Fruit fly (Drosophila melanogaster) whole organism, wandering third instar larva: Measurements from ENCODE around the gene meigo.

Experiments
- N ChIP-seq: fragments of >200 bp; optimal IDR thresholded peaks from 2 replicates; lab custom pipeline; 2018; ENCODE audit warnings: missing biosample characterization, missing external identifiers, missing genetic modification characterization
- br ChIP-seq: fragments of 200-800 bp; sonication (Bioruptor generic); optimal IDR thresholded peaks from 2 replicates; lab custom pipeline; 2016; ENCODE audit warnings: missing biosample characterization, missing genetic modification characterization
- dsf ChIP-seq: sonication (Bioruptor generic); optimal IDR thresholded peaks from 2 replicates; lab custom pipeline; 2016; ENCODE audit warnings: missing biosample characterization, missing genetic modification characterization, borderline replicate concordance
- fru ChIP-seq: fragments of 200-800 bp; sonication (Bioruptor generic); optimal IDR thresholded peaks from 3 replicates; lab custom pipeline; 2016; ENCODE audit warnings: missing biosample characterization, mild to moderate bottlenecking, missing genetic modification characterization
- h ChIP-seq: fragments of 200-800 bp; sonication (Bioruptor generic); optimal IDR thresholded peaks from 3 replicates; lab custom pipeline; 2016; ENCODE audit warnings: missing biosample characterization, mild to moderate bottlenecking, missing genetic modification characterization
- jim ChIP-seq: fragments of 175-275, 200-325 bp; sonication (Bioruptor generic); optimal IDR thresholded peaks from 2 replicates; lab custom pipeline; 2016; ENCODE audit warnings: missing biosample characterization, mild to moderate bottlenecking, missing genetic modification characterization
- pan ChIP-seq: fragments of >200 bp; optimal IDR thresholded peaks from 2 replicates; lab custom pipeline; 2017
- psq ChIP-seq: fragments of 200-800 bp; sonication (Bioruptor generic); optimal IDR thresholded peaks from 3 replicates; lab custom pipeline; 2017; ENCODE audit warnings: missing biosample characterization, mild to moderate bottlenecking, missing genetic modification characterization, moderate library complexity
- sage ChIP-seq: fragments of 200-800 bp; sonication (Bioruptor generic); optimal IDR thresholded peaks from 2 replicates; lab custom pipeline; 2016; ENCODE audit warnings: missing biosample characterization, mild to moderate bottlenecking, missing genetic modification characterization
- usp ChIP-seq: fragments of >200 bp; optimal IDR thresholded peaks from 2 replicates; lab custom pipeline; 2017; ENCODE audit warnings: missing biosample characterization, missing genetic modification characterization

DNA sequence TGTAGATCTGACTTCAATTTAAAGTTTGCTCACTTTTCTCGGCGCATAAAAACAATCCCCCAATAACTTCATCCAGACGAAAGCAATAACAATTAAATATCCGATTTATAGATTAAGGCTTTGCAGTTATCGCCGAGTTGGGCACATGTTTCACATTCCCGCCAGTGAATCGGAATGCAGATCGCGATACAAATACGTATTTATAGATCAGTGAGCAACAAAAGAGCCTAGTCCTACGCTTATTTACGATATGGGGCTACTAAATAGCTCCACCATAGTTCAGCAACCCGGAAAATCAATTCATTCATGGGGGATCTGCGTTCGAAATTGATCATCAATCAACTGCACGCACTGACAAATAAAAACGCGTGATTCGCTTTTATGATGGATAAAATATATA lies 46.0 kb upstream of the meigo start:
- no peak for TF ChIP-seq pan (lab: Kevin White, UChicago)
- TF ChIP-seq br (GFP tag; lab: Kevin White, UChicago) = no peak
- no peak for TF ChIP-seq N (GFP tag; lab: Kevin White, UChicago)
- TF ChIP-seq h (GFP tag; lab: Kevin White, UChicago) = no peak
- no peak for TF ChIP-seq jim (GFP tag; lab: Kevin White, UChicago)
- no peak for TF ChIP-seq dsf
- no peak for TF ChIP-seq usp
- TF ChIP-seq fru (GFP tag; lab: Kevin White, UChicago) = no peak
- TF ChIP-seq psq (GFP tag; lab: Kevin White, UChicago) = no peak
- no peak for TF ChIP-seq sage (GFP tag; lab: Kevin White, UChicago)
